Fruit fly (Drosophila melanogaster) whole organism, embryonic: ENCODE data around the gene FucTA.

Experiments
- Adf1 ChIP-seq: fragments of 200-800 bp; sonication (Bioruptor generic); IDR thresholded peaks from 2 replicates; pipeline ENCODE4 v1.3.6; 2022; ENCODE audit warnings: missing biosample characterization, missing genetic modification characterization
- CG10147 ChIP-seq: fragments of 200-800 bp; sonication (Bioruptor generic); optimal IDR thresholded peaks from 2 replicates; lab custom pipeline; 2019; ENCODE audit warnings: missing biosample characterization, mild to moderate bottlenecking, missing genetic modification characterization, moderate library complexity
- CG1024 ChIP-seq: fragments of 200-800 bp; sonication (Bioruptor generic); IDR thresholded peaks from 2 replicates; pipeline ENCODE4 v1.3.6; 2022; ENCODE audit warnings: missing biosample characterization, missing genetic modification characterization
- CG10654 ChIP-seq: fragments of 200-800 bp; sonication (Bioruptor generic); optimal IDR thresholded peaks from 2 replicates; lab custom pipeline; 2016; ENCODE audit warnings: missing biosample characterization, missing genetic modification characterization
- CG11696 ChIP-seq: fragments of 200-800 bp; sonication (Bioruptor generic); IDR thresholded peaks from 2 replicates; pipeline ENCODE4 v1.3.6; 2022; ENCODE audit warnings: missing biosample characterization, missing genetic modification characterization
- CG15269 ChIP-seq: fragments of 200-800 bp; sonication (Bioruptor generic); optimal IDR thresholded peaks from 2 replicates; lab custom pipeline; 2018; ENCODE audit warnings: missing biosample characterization, mild to moderate bottlenecking, missing genetic modification characterization, moderate library complexity
- CG1603 ChIP-seq: fragments of 200-800 bp; sonication (Bioruptor generic); optimal IDR thresholded peaks from 2 replicates; lab custom pipeline; 2019; ENCODE audit warnings: missing biosample characterization, mild to moderate bottlenecking, missing genetic modification characterization, moderate library complexity
- CG18476 ChIP-seq: fragments of 200-800 bp; sonication (Bioruptor generic); optimal IDR thresholded peaks from 2 replicates; lab custom pipeline; 2016; ENCODE audit warnings: missing biosample characterization, mild to moderate bottlenecking, missing genetic modification characterization
- CG2199 ChIP-seq: fragments of 200-800 bp; sonication (Bioruptor generic); IDR thresholded peaks from 3 replicates; pipeline ENCODE4 v1.3.6; 2022; ENCODE audit warnings: missing biosample characterization, missing genetic modification characterization
- CG30431 ChIP-seq: fragments of 200-800 bp; sonication (Bioruptor generic); optimal IDR thresholded peaks from 2 replicates; lab custom pipeline; 2017; ENCODE audit warnings: missing biosample characterization, missing genetic modification characterization
- CG31365 ChIP-seq: fragments of 200-800 bp; sonication (Bioruptor generic); optimal IDR thresholded peaks from 2 replicates; lab custom pipeline; 2018; ENCODE audit warnings: missing biosample characterization, mild to moderate bottlenecking, missing genetic modification characterization
- CG4854 ChIP-seq: fragments of 200-800 bp; sonication (Bioruptor generic); optimal IDR thresholded peaks from 2 replicates; lab custom pipeline; 2016; ENCODE audit warnings: missing biosample characterization, missing genetic modification characterization, inconsistent platforms
- CG5180 ChIP-seq: fragments of 200-800 bp; sonication (Bioruptor generic); optimal IDR thresholded peaks from 3 replicates; lab custom pipeline; 2017; ENCODE audit warnings: missing biosample characterization, missing genetic modification characterization, mild to moderate bottlenecking, moderate library complexity, missing genetic modification reagents
- CG6791 ChIP-seq: fragments of 200-800 bp; sonication (Bioruptor generic); IDR thresholded peaks from 3 replicates; pipeline ENCODE4 v1.3.6; 2022; ENCODE audit warnings: missing biosample characterization, missing genetic modification characterization; ENCODE audit not compliant: partially characterized antibody
- CG7372 ChIP-seq: fragments of 200-800 bp; sonication (Bioruptor generic); IDR thresholded peaks from 2 replicates; pipeline ENCODE4 v1.3.6; 2022; ENCODE audit warnings: missing biosample characterization, missing genetic modification characterization
- CG8290 ChIP-seq, 3 experiments: fragments of 200-800 bp; sonication (Bioruptor generic); optimal IDR thresholded peaks; 2 replicates each; lab custom pipeline; 2016 to 2019; ENCODE audit warnings: missing biosample characterization in 3 of 3, missing genetic modification characterization in 3 of 3, mild to moderate bottlenecking in 2 of 3, moderate library complexity in 1 of 3
- CG8359 ChIP-seq: fragments of 200-800 bp; sonication (Bioruptor generic); optimal IDR thresholded peaks from 2 replicates; lab custom pipeline; 2017; ENCODE audit warnings: missing biosample characterization, mild to moderate bottlenecking, missing genetic modification characterization, borderline replicate concordance
- CG9609 ChIP-seq: fragments of 200-800 bp; sonication (Bioruptor generic); optimal IDR thresholded peaks from 3 replicates; lab custom pipeline; 2016; ENCODE audit warnings: missing biosample characterization, missing genetic modification characterization
- CG9876 ChIP-seq: fragments of 200-800 bp; sonication (Bioruptor generic); optimal IDR thresholded peaks from 2 replicates; lab custom pipeline; 2016; ENCODE audit warnings: missing biosample characterization, missing genetic modification characterization
- CTCF ChIP-seq: fragments of 200-800 bp; sonication (Bioruptor generic); optimal IDR thresholded peaks from 2 replicates; lab custom pipeline; 2017; ENCODE audit warnings: missing biosample characterization, mild to moderate bottlenecking, missing genetic modification characterization, moderate library complexity
- Deaf1 ChIP-seq: fragments of 200-800 bp; optimal IDR thresholded peaks from 3 replicates; lab custom pipeline; 2019; ENCODE audit warnings: missing biosample characterization, mild to moderate bottlenecking, missing genetic modification characterization, moderate library complexity
- E2f1 ChIP-seq: fragments of 200-800 bp; sonication (Bioruptor generic); IDR thresholded peaks from 2 replicates; pipeline ENCODE4 v1.3.6; 2022; ENCODE audit warnings: missing biosample characterization, missing genetic modification characterization
- Ets65A ChIP-seq: fragments of 200-800 bp; sonication (Bioruptor generic); peaks from one replicate; lab custom pipeline; 2016; ENCODE audit warnings: missing biosample characterization, missing genetic modification characterization
- Fer3 ChIP-seq: fragments of 200-800 bp; sonication (Bioruptor generic); optimal IDR thresholded peaks from 2 replicates; lab custom pipeline; 2018; ENCODE audit warnings: missing biosample characterization, mild to moderate bottlenecking, missing genetic modification characterization, moderate library complexity
- Gug ChIP-seq: fragments of 200-800 bp; sonication (Bioruptor generic); IDR thresholded peaks from 4 replicates; pipeline ENCODE4 v1.3.6; 2022; ENCODE audit warnings: missing biosample characterization, missing genetic modification characterization
- H15 ChIP-seq: fragments of 200-800 bp; sonication (Bioruptor generic); IDR thresholded peaks from 3 replicates; pipeline ENCODE4 v1.3.6; 2022; ENCODE audit warnings: missing biosample characterization, missing genetic modification characterization
- Med ChIP-seq: fragments of 200-800 bp; sonication (Bioruptor generic); peaks from one replicate; lab custom pipeline; 2016; ENCODE audit warnings: missing biosample characterization, missing genetic modification characterization, mild to moderate bottlenecking, inconsistent platforms, moderate library complexity
- Opbp ChIP-seq: fragments of 200-800 bp; sonication (Bioruptor generic); IDR thresholded peaks from 3 replicates; pipeline ENCODE4 v1.3.6; 2022; ENCODE audit warnings: missing biosample characterization, missing genetic modification characterization; ENCODE audit not compliant: partially characterized antibody
- Ptx1 ChIP-seq: fragments of 200-800 bp; sonication (Bioruptor generic); IDR thresholded peaks from 2 replicates; pipeline ENCODE4 v1.3.6; 2022; ENCODE audit warnings: missing biosample characterization, missing genetic modification characterization
- Sry-β ChIP-seq: fragments of 200-800 bp; sonication (Bioruptor generic); optimal IDR thresholded peaks from 2 replicates; lab custom pipeline; 2018; ENCODE audit warnings: missing biosample characterization, mild to moderate bottlenecking, missing genetic modification characterization, moderate library complexity
- ab ChIP-seq: fragments of 200-800 bp; sonication (Bioruptor generic); optimal IDR thresholded peaks from 2 replicates; lab custom pipeline; 2016; ENCODE audit warnings: missing biosample characterization, missing genetic modification characterization
- aop ChIP-seq: fragments of 200-800 bp; sonication (Bioruptor generic); IDR thresholded peaks from 2 replicates; pipeline ENCODE4 v1.3.6; 2022; ENCODE audit warnings: missing biosample characterization, missing genetic modification characterization
- ato ChIP-seq: fragments of 200-800 bp; sonication (Bioruptor generic); IDR thresholded peaks from 2 replicates; pipeline ENCODE4 v1.3.6; 2022; ENCODE audit warnings: missing biosample characterization, missing genetic modification characterization; ENCODE audit not compliant: partially characterized antibody
- cg ChIP-seq: fragments of 200-800 bp; sonication (Bioruptor generic); optimal IDR thresholded peaks from 3 replicates; lab custom pipeline; 2019; ENCODE audit warnings: missing biosample characterization, mild to moderate bottlenecking, missing genetic modification characterization, moderate library complexity
- chm ChIP-seq: fragments of 200-800 bp; sonication (Bioruptor generic); IDR thresholded peaks from 2 replicates; pipeline ENCODE4 v1.3.6; 2022; ENCODE audit warnings: missing biosample characterization, missing genetic modification characterization
- crol ChIP-seq: fragments of 200-800 bp; sonication (Bioruptor generic); IDR thresholded peaks from 2 replicates; pipeline ENCODE4 v1.3.6; 2022; ENCODE audit warnings: missing biosample characterization, missing genetic modification characterization
- dimm ChIP-seq: fragments of 200-800 bp; sonication (Bioruptor generic); IDR thresholded peaks from 2 replicates; pipeline ENCODE4 v1.3.6; 2022; ENCODE audit warnings: missing biosample characterization, missing genetic modification characterization
- fd96Cb ChIP-seq: fragments of 200-800 bp; sonication (Bioruptor generic); optimal IDR thresholded peaks from 2 replicates; lab custom pipeline; 2018; ENCODE audit warnings: missing biosample characterization, mild to moderate bottlenecking, missing genetic modification characterization, moderate library complexity
- kni ChIP-seq: fragments of 200-800 bp; sonication (Bioruptor generic); optimal IDR thresholded peaks from 3 replicates; lab custom pipeline; 2017; ENCODE audit warnings: mild to moderate bottlenecking, missing biosample characterization, missing genetic modification reagents, missing genetic modification characterization
- lmd ChIP-seq: fragments of 200-800 bp; sonication (Bioruptor generic); IDR thresholded peaks from 2 replicates; pipeline ENCODE4 v1.3.6; 2022; ENCODE audit warnings: missing biosample characterization, missing genetic modification characterization
- oc ChIP-seq: fragments of 200-800 bp; sonication (Bioruptor generic); optimal IDR thresholded peaks from 2 replicates; lab custom pipeline; 2018; ENCODE audit warnings: missing biosample characterization, mild to moderate bottlenecking, missing genetic modification characterization, moderate library complexity
- onecut ChIP-seq: fragments of 200-800 bp; sonication (Bioruptor generic); IDR thresholded peaks from 2 replicates; pipeline ENCODE4 v1.3.6; 2022; ENCODE audit warnings: missing biosample characterization, missing genetic modification characterization
- sc ChIP-seq, 3 experiments: fragments of >200 bp in 2 of 3; fragments of 200-800 bp in 1 of 3; sonication (Bioruptor generic) in 1 of 3; optimal IDR thresholded peaks; 2 replicates in 2 of 3; 3 replicates in 1 of 3; lab custom pipeline; 2017; ENCODE audit warnings: mild to moderate bottlenecking in 1 of 3, missing biosample characterization in 1 of 3, missing genetic modification characterization in 1 of 3, missing genetic modification reagents in 1 of 3
- sens ChIP-seq: fragments of 200-800 bp; sonication (Bioruptor generic); peaks from one replicate; lab custom pipeline; 2016; ENCODE audit warnings: missing biosample characterization, missing genetic modification characterization
- slp2 ChIP-seq: fragments of 200-800 bp; sonication (Bioruptor generic); optimal IDR thresholded peaks from 2 replicates; lab custom pipeline; 2016; ENCODE audit warnings: missing biosample characterization, missing genetic modification characterization
- stc ChIP-seq: fragments of 200-800 bp; sonication (Bioruptor generic); IDR thresholded peaks from 2 replicates; pipeline ENCODE4 v1.3.6; 2022; ENCODE audit warnings: missing biosample characterization, missing genetic modification characterization
- tgo ChIP-seq: fragments of 200-800 bp; sonication (Bioruptor generic); IDR thresholded peaks from 3 replicates; pipeline ENCODE4 v1.3.6; 2022; ENCODE audit warnings: missing biosample characterization, missing genetic modification characterization
- twi ChIP-seq: fragments of 200-800 bp; optimal IDR thresholded peaks from 2 replicates; lab custom pipeline; 2019; ENCODE audit warnings: missing biosample characterization, mild to moderate bottlenecking, missing genetic modification characterization, moderate library complexity
- wdn ChIP-seq: fragments of 200-800 bp; sonication (Bioruptor generic); IDR thresholded peaks from 2 replicates; pipeline ENCODE4 v1.3.6; 2022; ENCODE audit warnings: missing biosample characterization, missing genetic modification characterization

The FucTA gene

dm6 chr3L:15176641-15177215, 29.8 kb downstream of the FucTA start:
- TF ChIP-seq slp2 (no peak), CG4854 (GFP tag; lab: Kevin White, UChicago) (no peak), Opbp (GFP tag; lab: Robert Waterston, UW) (no peak), CG10147 (GFP tag; lab: Kevin White, UChicago) (no peak), dimm (GFP tag; lab: Robert Waterston, UW) (no peak), Med (peak; percentile 36), CG8359 (GFP tag; lab: Kevin White, UChicago) (no peak), CG31365 (tag; lab: Kevin White, UChicago) (no peak), CG15269 (no peak), Fer3 (no peak), crol (GFP tag; lab: Robert Waterston, UW) (peak; percentile 95), Ets65A (peak; percentile 6), ab (no peak), E2f1 (0 out of 2 replicates have a peak, but pooled peaks have one; percentile 7), oc (tag; lab: Kevin White, UChicago) (no peak), sc (optimal IDR thresholded peaks at IDR 0.05; lab: Kevin White, UChicago) (no peak), sc (GFP tag; optimal IDR thresholded peaks at IDR 0.05; lab: Kevin White, UChicago) (no peak), CG10654 (GFP tag; lab: Kevin White, UChicago) (no peak), twi (peak; percentile 72), chm (GFP tag; lab: Robert Waterston, UW) (0 out of 2 replicates have a peak, but pooled peaks have one; percentile 20), CG7372 (GFP tag; lab: Robert Waterston, UW) (no peak), Ptx1 (GFP tag; lab: Robert Waterston, UW) (no peak), fd96Cb (tag; lab: Kevin White, UChicago) (no peak), CG5180 (peak; percentile 59), H15 (GFP tag; lab: Robert Waterston, UW) (no peak), Gug (GFP tag; lab: Robert Waterston, UW) (no peak), Deaf1 (tag; lab: Kevin White, UChicago) (peak; percentile 13), CG2199 (GFP tag; lab: Robert Waterston, UW) (0 out of 3 replicates have a peak, but pooled peaks have one; percentile 62)

dm6 chr3L:15178618-15179017, 31.7 kb downstream of the FucTA start:
- peak; percentile 3 for TF ChIP-seq CG30431
- peak; percentile 42 for TF ChIP-seq sens (GFP tag; lab: Kevin White, UChicago)
- TF ChIP-seq tgo: no peak
- peak; percentile 42 for TF ChIP-seq kni (GFP tag; lab: Kevin White, UChicago)
- peak; percentile 63; the same call in 1 of the 2 replicates for TF ChIP-seq CG11696 (GFP tag; lab: Robert Waterston, UW)
- TF ChIP-seq Adf1: no peak
- TF ChIP-seq CG1024 (GFP tag; lab: Robert Waterston, UW): peak; percentile 12; the same call in 1 of the 2 replicates
- TF ChIP-seq CG9609: no peak
- TF ChIP-seq wdn (GFP tag; lab: Robert Waterston, UW): 0 out of 2 replicates have a peak, but pooled peaks have one; percentile 40
- no peak for TF ChIP-seq aop (GFP tag; lab: Robert Waterston, UW)
- TF ChIP-seq CG1603 (tag; lab: Kevin White, UChicago): peak; percentile 11
- TF ChIP-seq CTCF (GFP tag; lab: Kevin White, UChicago): peak; percentile 89
- no peak for TF ChIP-seq ato
- 0 out of 2 replicates have a peak, but pooled peaks have one; percentile 21 for TF ChIP-seq chm (GFP tag; lab: Robert Waterston, UW)
- peak; percentile 78 for TF ChIP-seq Med
- no peak for TF ChIP-seq stc (GFP tag; lab: Robert Waterston, UW)
- 0 out of 2 replicates have a peak, but pooled peaks have one; percentile 7 for TF ChIP-seq lmd (GFP tag; lab: Robert Waterston, UW)
- no peak for TF ChIP-seq CG31365 (tag; lab: Kevin White, UChicago)
- peak; percentile 63 for TF ChIP-seq cg (GFP tag; lab: Kevin White, UChicago)
- TF ChIP-seq CG9876 (GFP tag; lab: Kevin White, UChicago): no peak
- TF ChIP-seq CG8290 (GFP tag; optimal IDR thresholded peaks at IDR 0.05; lab: Kevin White, UChicago): no peak
- peak in 1 of 2 experiments; percentile 26 for TF ChIP-seq CG8290 (tag; optimal IDR thresholded peaks at IDR 0.05; lab: Kevin White, UChicago)
- no peak for TF ChIP-seq Gug (GFP tag; lab: Robert Waterston, UW)
- TF ChIP-seq CG6791: 0 out of 3 replicates have a peak, but pooled peaks have one; percentile 42
- 0 out of 2 replicates have a peak, but pooled peaks have one; percentile 13 for TF ChIP-seq Ptx1 (GFP tag; lab: Robert Waterston, UW)
- TF ChIP-seq onecut (GFP tag; lab: Robert Waterston, UW): 0 out of 2 replicates have a peak, but pooled peaks have one; percentile 17
- no peak for TF ChIP-seq Sry-β
- TF ChIP-seq CG18476: no peak
